Worm (Caenorhabditis elegans) whole organism, young adult: ENCODE data around the gene C31B8.16.

ENCODE experiments used
- F10E7.11 ChIP-seq: sonication (generic microtip); optimal IDR thresholded peaks from 2 replicates; lab custom pipeline; 2017; ENCODE audit warnings: mild to moderate bottlenecking, missing genetic modification characterization, moderate library complexity, missing compliant biosample characterization
- die-1 ChIP-seq: sonication (generic microtip); optimal IDR thresholded peaks from 2 replicates; lab custom pipeline; 2016; ENCODE audit warnings: missing genotype, mild to moderate bottlenecking, missing genetic modification characterization, missing compliant biosample characterization
- madf-8 ChIP-seq: fragments of 200-800 bp; sonication (Bioruptor generic); conservative IDR thresholded peaks from 2 replicates; pipeline ENCODE4 v1.3.6; 2022; ENCODE audit warnings: missing genetic modification reagents, missing genetic modification characterization, missing compliant biosample characterization
- mxl-1 ChIP-seq: sonication (generic microtip); optimal IDR thresholded peaks from 2 replicates; lab custom pipeline; 2016; ENCODE audit warnings: missing genetic modification characterization, missing compliant biosample characterization
- ztf-25 ChIP-seq: fragments of 200-800 bp; sonication (Bioruptor generic); IDR thresholded peaks from 2 replicates; pipeline ENCODE4 v1.3.6; 2022; ENCODE audit warnings: missing genetic modification reagents, missing genetic modification characterization, missing compliant biosample characterization

- TF ChIP-seq mxl-1 (tag; lab: Kevin White, UChicago), result no peak
- TF ChIP-seq die-1, result no peak
- no peak for TF ChIP-seq ztf-25 (GFP tag; lab: Robert Waterston, UW)
- no peak for TF ChIP-seq F10E7.11 (tag; lab: Kevin White, UChicago)
- TF ChIP-seq madf-8, result no peak
Measured at ce11 chrV:2883097-2883496, 46.8 kb upstream of the C31B8.16 start.
